Worm (Caenorhabditis elegans): ENCODE measurements around the gene Y48E1C.1.

DNA sequence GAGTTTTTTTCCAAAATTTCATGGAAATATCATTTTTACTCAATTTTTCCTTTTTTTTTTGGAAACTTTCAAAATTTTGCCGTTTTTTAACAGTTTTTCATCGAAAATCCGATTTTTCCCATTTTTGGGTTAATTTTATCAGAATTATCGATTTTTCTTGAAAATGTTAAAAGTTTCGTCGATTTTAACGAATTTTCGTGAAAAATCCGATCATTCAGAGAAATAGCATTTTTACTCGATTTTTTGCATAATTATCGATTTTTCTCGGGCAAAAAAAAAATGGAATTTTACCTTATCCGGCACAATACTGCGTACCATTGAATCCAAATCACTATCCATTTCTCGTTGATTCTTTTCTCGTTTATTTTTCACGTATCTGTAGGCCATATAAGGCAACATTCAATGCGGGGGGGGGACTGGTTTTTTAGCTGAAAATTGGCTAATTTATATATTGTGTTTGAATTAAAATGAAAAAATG lies 32.4 kb downstream of the Y48E1C.1 start, which contains the start of gene tbc-14:
- no peak for TF ChIP-seq ceh-14 (tag; optimal IDR thresholded peaks at IDR 0.05)
- no peak for TF ChIP-seq tbx-2 (tag; optimal IDR thresholded peaks at IDR 0.05)
- TF ChIP-seq pqm-1 (tag; optimal IDR thresholded peaks at IDR 0.05) = no peak
- TF ChIP-seq odd-2 (tag; optimal IDR thresholded peaks at IDR 0.05) = no peak
- TF ChIP-seq ceh-2 (tag; optimal IDR thresholded peaks at IDR 0.05) = no peak
- no peak for TF ChIP-seq gmeb-2 (tag; optimal IDR thresholded peaks at IDR 0.05)
- TF ChIP-seq nhr-11 (tag; optimal IDR thresholded peaks at IDR 0.05) = no peak
- TF ChIP-seq ceh-30 (tag; optimal IDR thresholded peaks at IDR 0.05) = no peak
- TF ChIP-seq C38D4.7 (GFP tag; optimal IDR thresholded peaks at IDR 0.05) = no peak
- no peak for TF ChIP-seq elt-2 (tag; optimal IDR thresholded peaks at IDR 0.05)
- no peak for TF ChIP-seq syd-9 (tag; optimal IDR thresholded peaks at IDR 0.05)
- TF ChIP-seq fkh-10 (GFP tag; optimal IDR thresholded peaks at IDR 0.05) = no peak

Data from whole organism, late embryonic.